Fruit fly (Drosophila melanogaster) Kc167 (cell line): ENCODE results near the gene CG5478.

Experiments
- Myc ChIP-seq: fragments of >200 bp; optimal IDR thresholded peaks from 2 replicates; lab custom pipeline; 2017; ENCODE audit warnings: missing external identifiers
- Sin3A ChIP-seq: fragments of >200 bp; optimal IDR thresholded peaks from 2 replicates; lab custom pipeline; 2018; ENCODE audit warnings: missing external identifiers
- h ChIP-seq: fragments of >200 bp; optimal IDR thresholded peaks from 3 replicates; lab custom pipeline; 2018; ENCODE audit warnings: missing external identifiers
- insv ChIP-seq: fragments of >200 bp; optimal IDR thresholded peaks from 3 replicates; lab custom pipeline; 2018; ENCODE audit warnings: missing external identifiers
- psq ChIP-seq: fragments of >200 bp; optimal IDR thresholded peaks from 2 replicates; lab custom pipeline; 2017; ENCODE audit warnings: missing external identifiers
- ttk ChIP-seq: sonication (Bioruptor generic); optimal IDR thresholded peaks from 2 replicates; lab custom pipeline; 2017; ENCODE audit warnings: missing external identifiers

CG5478 gene

dm6 chr3R:15935538-15935937 lies 2.0 kb upstream of the CG5478 start:
- no peak for TF ChIP-seq ttk (lab: Kevin White, UChicago)
- no peak for TF ChIP-seq insv (lab: Kevin White, UChicago)
- TF ChIP-seq h (lab: Kevin White, UChicago): no peak
- no peak for TF ChIP-seq Myc (lab: Kevin White, UChicago)
- TF ChIP-seq Sin3A (lab: Kevin White, UChicago): no peak
- TF ChIP-seq psq (lab: Kevin White, UChicago): no peak

dm6 chr3R:15934952-15935351 lies 1.4 kb upstream of the CG5478 start, which contains the start of gene Sap47:
TSS of gene Sap47 (plus strand) at chr3R:15935100.
- TF ChIP-seq psq (lab: Kevin White, UChicago): no peak

DNA sequence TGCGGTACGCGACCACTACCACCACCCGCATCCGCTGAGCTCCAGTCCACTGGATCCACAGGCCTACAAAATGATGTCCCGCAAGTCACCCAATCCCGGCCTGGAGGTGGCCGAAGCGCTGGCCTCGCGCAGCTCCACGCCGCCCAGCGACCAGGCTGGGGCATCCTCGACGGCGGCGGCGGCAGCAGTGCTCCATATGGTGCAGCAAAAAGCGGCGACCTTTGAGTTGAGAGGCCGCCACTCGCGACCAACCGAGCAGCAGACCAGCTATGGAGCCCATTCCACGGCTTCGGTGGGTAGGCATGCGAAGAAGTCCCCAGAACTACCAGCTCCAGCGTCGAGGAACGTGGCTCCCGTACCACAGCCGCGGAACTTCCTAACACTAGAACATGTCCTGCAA lies 3.5 kb downstream of the CG5478 start:
- TF ChIP-seq ttk (lab: Kevin White, UChicago) (no peak), psq (lab: Kevin White, UChicago) (no peak), insv (lab: Kevin White, UChicago) (no peak), Myc (lab: Kevin White, UChicago) (no peak), Sin3A (lab: Kevin White, UChicago) (no peak), h (lab: Kevin White, UChicago) (no peak)

dm6 chr3R:15928127-15928526 lies 5.4 kb downstream of the CG5478 start:
- TF ChIP-seq h (lab: Kevin White, UChicago) (no peak), Sin3A (lab: Kevin White, UChicago) (no peak), ttk (lab: Kevin White, UChicago) (no peak), insv (lab: Kevin White, UChicago) (no peak), Myc (lab: Kevin White, UChicago) (no peak), psq (lab: Kevin White, UChicago) (no peak)

dm6 chr3R:15927172-15927571 lies 6.4 kb downstream of the CG5478 start:
- TF ChIP-seq Myc (lab: Kevin White, UChicago) (no peak), Sin3A (lab: Kevin White, UChicago) (no peak), h (lab: Kevin White, UChicago) (no peak), ttk (lab: Kevin White, UChicago) (no peak), insv (lab: Kevin White, UChicago) (no peak), psq (lab: Kevin White, UChicago) (no peak)

DNA sequence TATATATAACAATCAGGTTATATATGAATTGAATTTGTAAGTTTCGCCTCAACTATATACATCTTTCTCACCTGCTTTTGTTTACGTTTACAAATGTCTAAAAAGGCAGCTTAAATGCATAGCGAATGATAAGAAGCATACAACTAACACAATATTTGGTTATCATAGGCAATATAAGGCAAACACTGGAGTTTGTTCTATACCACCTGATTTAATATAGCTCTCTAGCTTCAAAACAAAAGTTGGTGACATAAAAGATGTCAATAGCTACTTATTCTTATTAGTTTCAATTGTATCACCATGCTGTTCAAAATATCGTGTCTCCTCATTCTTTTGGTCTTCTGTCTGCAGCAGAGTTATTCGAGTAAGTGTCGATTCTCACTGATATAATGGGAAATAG lies 7.6 kb downstream of the CG5478 start:
- TF ChIP-seq Sin3A (lab: Kevin White, UChicago) (no peak), psq (lab: Kevin White, UChicago) (no peak), h (lab: Kevin White, UChicago) (no peak), ttk (lab: Kevin White, UChicago) (no peak), insv (lab: Kevin White, UChicago) (no peak), Myc (lab: Kevin White, UChicago) (no peak)

dm6 chr3R:15925329-15925728 lies 8.2 kb downstream of the CG5478 start, which contains the start of gene CG34276:
TSS of gene CG34276 (plus strand) at chr3R:15925629.
- TF ChIP-seq ttk (lab: Kevin White, UChicago) (no peak), h (lab: Kevin White, UChicago) (no peak), psq (lab: Kevin White, UChicago) (no peak), Sin3A (lab: Kevin White, UChicago) (no peak), insv (lab: Kevin White, UChicago) (no peak), Myc (lab: Kevin White, UChicago) (no peak)

- TF ChIP-seq Sin3A (lab: Kevin White, UChicago): no peak
- no peak for TF ChIP-seq Myc (lab: Kevin White, UChicago)
- no peak for TF ChIP-seq ttk (lab: Kevin White, UChicago)
- no peak for TF ChIP-seq psq (lab: Kevin White, UChicago)
Observed at dm6 chr3R:15922622-15923574, 10.6 kb downstream of the CG5478 start.

DNA sequence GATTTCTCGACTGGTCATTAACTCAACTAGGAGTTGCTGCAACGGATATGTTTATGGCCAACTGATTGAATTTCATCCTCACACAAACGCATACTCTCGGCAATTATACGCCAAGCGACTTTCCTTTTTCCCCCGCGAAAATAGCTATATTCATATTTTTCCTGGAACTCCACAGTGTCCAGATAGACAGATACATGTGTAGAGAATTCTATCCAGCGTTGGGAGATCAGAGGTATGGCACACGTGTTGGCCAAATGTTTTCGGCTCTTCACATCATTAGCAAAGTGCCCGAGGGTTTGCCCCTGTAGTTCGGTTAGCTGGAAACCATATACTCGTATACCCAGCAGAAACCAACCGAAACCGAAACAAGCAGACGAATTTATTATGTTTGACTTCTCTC lies 11.8 kb downstream of the CG5478 start:
- TF ChIP-seq psq (lab: Kevin White, UChicago) (no peak), insv (lab: Kevin White, UChicago) (no peak), Myc (lab: Kevin White, UChicago) (no peak), h (lab: Kevin White, UChicago) (no peak), ttk (lab: Kevin White, UChicago) (no peak), Sin3A (lab: Kevin White, UChicago) (no peak)

- TF ChIP-seq Sin3A (lab: Kevin White, UChicago) (no peak), psq (lab: Kevin White, UChicago) (no peak), Myc (lab: Kevin White, UChicago) (no peak), ttk (lab: Kevin White, UChicago) (no peak), insv (lab: Kevin White, UChicago) (no peak), h (lab: Kevin White, UChicago) (no peak)
Observed at dm6 chr3R:15920751-15921156, 12.8 kb downstream of the CG5478 start, which contains the start of gene Fbxl7. TSS of gene Fbxl7 (plus strand) at chr3R:15920898.

DNA sequence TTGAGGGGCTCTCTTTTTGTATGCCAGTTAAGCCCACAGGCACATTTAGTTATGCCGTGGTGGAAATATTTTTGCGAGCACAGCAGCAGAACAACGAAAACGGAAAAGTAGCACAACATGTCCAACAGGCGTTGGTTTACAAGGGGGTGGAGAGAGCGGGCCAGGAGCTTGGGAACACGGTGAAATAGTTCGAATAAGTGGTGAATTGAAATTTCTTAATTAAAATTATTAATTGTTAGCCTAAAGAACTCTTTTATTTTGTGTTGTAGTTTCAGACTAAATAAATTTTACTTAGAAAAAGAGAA lies 13.4 kb downstream of the CG5478 start:
- TF ChIP-seq Sin3A (lab: Kevin White, UChicago) (no peak), ttk (lab: Kevin White, UChicago) (no peak), h (lab: Kevin White, UChicago) (no peak)
